Worm (Caenorhabditis elegans) whole organism, mixed stage, embryonic: ENCODE data around the gene ZC412.3.

Experiments
- blmp-1 ChIP-seq: fragments of 150-350 bp; optimal IDR thresholded peaks from 2 replicates; lab custom pipeline; 2014; ENCODE audit warnings: missing biosample characterization, missing genetic modification characterization
- cnd-1 ChIP-seq: fragments of 200-800 bp; sonication (Bioruptor generic); optimal IDR thresholded peaks from 2 replicates; lab custom pipeline; 2018; ENCODE audit warnings: mild to moderate bottlenecking, missing genetic modification characterization, missing compliant biosample characterization
- elt-3 ChIP-seq: fragments of 150-350 bp; optimal IDR thresholded peaks from 2 replicates; lab custom pipeline; 2014; ENCODE audit warnings: missing biosample characterization, missing genetic modification characterization
- lsy-2 ChIP-seq: fragments of 150-350 bp; optimal IDR thresholded peaks from 2 replicates; lab custom pipeline; 2014; ENCODE audit warnings: missing biosample characterization, missing genetic modification characterization
- mab-5 ChIP-seq: fragments of 150-350 bp; optimal IDR thresholded peaks from 2 replicates; lab custom pipeline; 2014; ENCODE audit warnings: missing biosample characterization, missing genetic modification characterization
- mep-1 ChIP-seq: fragments of 150-350 bp; optimal IDR thresholded peaks from 2 replicates; lab custom pipeline; 2017; ENCODE audit warnings: missing biosample characterization, missing genetic modification reagents, missing genetic modification characterization, inconsistent platforms
- nhr-237 ChIP-seq: fragments of 150-350 bp; optimal IDR thresholded peaks from 2 replicates; lab custom pipeline; 2014; ENCODE audit warnings: missing biosample characterization, missing genetic modification characterization
- nhr-28 ChIP-seq: fragments of 150-350 bp; optimal IDR thresholded peaks from 2 replicates; lab custom pipeline; 2014; ENCODE audit warnings: missing biosample characterization, missing genetic modification characterization
- nhr-76 ChIP-seq: sonication (generic microtip); optimal IDR thresholded peaks from 2 replicates; lab custom pipeline; 2017; ENCODE audit warnings: missing biosample characterization, missing genetic modification characterization
- pha-4 ChIP-seq: fragments of 150-350 bp; optimal IDR thresholded peaks from 2 replicates; lab custom pipeline; 2018; ENCODE audit warnings: missing biosample characterization, missing genetic modification reagents, missing genetic modification characterization
- snpc-4 ChIP-seq: fragments of 150-350 bp; optimal IDR thresholded peaks from 2 replicates; lab custom pipeline; 2014; ENCODE audit warnings: missing biosample characterization, missing genetic modification characterization
- unc-39 ChIP-seq: fragments of 150-350 bp; optimal IDR thresholded peaks from 2 replicates; lab custom pipeline; 2014; ENCODE audit warnings: missing biosample characterization, missing genetic modification characterization
- unc-62 ChIP-seq: fragments of 150-350 bp; optimal IDR thresholded peaks from 2 replicates; lab custom pipeline; 2014; ENCODE audit warnings: missing biosample characterization, missing genetic modification reagents, missing genetic modification characterization

ce11 chrV:14895557-14895956 is 24.2 kb upstream of the ZC412.3 start, which contains the start of gene mpst-3:
- TF ChIP-seq pha-4 (tag; lab: Kevin White, UChicago) = no peak
- no peak for TF ChIP-seq mab-5 (tag; lab: Kevin White, UChicago)
- no peak for TF ChIP-seq unc-39
- no peak for TF ChIP-seq nhr-237 (tag; lab: Kevin White, UChicago)
- no peak for TF ChIP-seq mep-1 (tag; lab: Kevin White, UChicago)
- no peak for TF ChIP-seq elt-3 (tag; lab: Kevin White, UChicago)
- no peak for TF ChIP-seq snpc-4 (tag; lab: Kevin White, UChicago)
- TF ChIP-seq nhr-76 (tag; lab: Kevin White, UChicago) = no peak
- TF ChIP-seq lsy-2 (tag; lab: Kevin White, UChicago) = no peak
- TF ChIP-seq nhr-28 (tag; lab: Kevin White, UChicago) = no peak
- no peak for TF ChIP-seq cnd-1 (tag; lab: Kevin White, UChicago)
- TF ChIP-seq blmp-1 (tag; lab: Kevin White, UChicago) = no peak
- TF ChIP-seq unc-62 (GFP tag; lab: Kevin White, UChicago) = no peak
